Fruit fly (Drosophila melanogaster): ENCODE data around the gene CG17230.

Gene CG17230

dm6 chr3R:11421643-11422122 lies 15.9 kb upstream of the CG17230 start, which contains the start of the genes ninaG and Sptz:
Gene ninaG, minus strand, starts transcription at chr3R:11421693.
Gene Sptz, plus strand, starts transcription at chr3R:11422092.
- TF ChIP-seq CG9705 (GFP tag; optimal IDR thresholded peaks at IDR 0.05) (peak; percentile 78), sv (GFP tag; optimal IDR thresholded peaks at IDR 0.05) (peak; percentile 96), Dif (GFP tag; optimal IDR thresholded peaks at IDR 0.05; ENCODE audit: partially characterized antibody) (no peak), brk (GFP tag; optimal IDR thresholded peaks at IDR 0.05) (no peak), Hnf4 (GFP tag; optimal IDR thresholded peaks at IDR 0.05) (no peak), Dfd (GFP tag; optimal IDR thresholded peaks at IDR 0.05) (no peak), Vsx2 (GFP tag; optimal IDR thresholded peaks at IDR 0.05; ENCODE audit: partially characterized antibody) (no peak), Jra (GFP tag; optimal IDR thresholded peaks at IDR 0.05) (no peak), Hr78 (GFP tag; optimal IDR thresholded peaks at IDR 0.05) (no peak), Sp1 (GFP tag; optimal IDR thresholded peaks at IDR 0.05) (peak; percentile 89), usp (GFP tag; optimal IDR thresholded peaks at IDR 0.05) (no peak), dmrt93B (GFP tag; optimal IDR thresholded peaks at IDR 0.05) (peak; percentile 93), N (GFP tag; optimal IDR thresholded peaks at IDR 0.05) (no peak), fru (GFP tag; optimal IDR thresholded peaks at IDR 0.05) (peak; percentile 95), dsf (GFP tag; optimal IDR thresholded peaks at IDR 0.05; ENCODE audit: borderline replicate concordance) (no peak), Hr83 (GFP tag; optimal IDR thresholded peaks at IDR 0.05; ENCODE audit: poor library complexity, severe bottlenecking) (peak; percentile 71), Mio (GFP tag; optimal IDR thresholded peaks at IDR 0.05) (peak; percentile 72), woc (GFP tag; optimal IDR thresholded peaks at IDR 0.05) (peak; percentile 96), foxo (GFP tag; optimal IDR thresholded peaks at IDR 0.05) (peak; percentile 25 to 97), HLH106 (tag; optimal IDR thresholded peaks at IDR 0.05) (peak; percentile 93), sage (GFP tag; optimal IDR thresholded peaks at IDR 0.05) (no peak), GATAd (GFP tag; optimal IDR thresholded peaks at IDR 0.05) (peak; percentile 76), lola (GFP tag; optimal IDR thresholded peaks at IDR 0.05) (no peak), h (GFP tag; optimal IDR thresholded peaks at IDR 0.05) (peak; percentile 96), br (GFP tag; optimal IDR thresholded peaks at IDR 0.05) (peak; percentile 95), pan (optimal IDR thresholded peaks at IDR 0.05) (no peak), dl (GFP tag; optimal IDR thresholded peaks at IDR 0.05; ENCODE audit: insufficient read depth in 1 of 2, partially characterized antibody in 2 of 2) (no peak), CG32264 (GFP tag; optimal IDR thresholded peaks at IDR 0.05) (peak; percentile 66), OdsH (GFP tag; optimal IDR thresholded peaks at IDR 0.05) (peak; percentile 93), jim (GFP tag; optimal IDR thresholded peaks at IDR 0.05) (no peak), psq (GFP tag; optimal IDR thresholded peaks at IDR 0.05) (peak; percentile 86), tai (GFP tag; optimal IDR thresholded peaks at IDR 0.05) (no peak), ey (GFP tag; optimal IDR thresholded peaks at IDR 0.05) (peak; percentile 96), Rel (GFP tag; optimal IDR thresholded peaks at IDR 0.05) (no peak), Rel (tag; optimal IDR thresholded peaks at IDR 0.05) (no peak), Abd-B (GFP tag; optimal IDR thresholded peaks at IDR 0.05) (no peak), rgr (GFP tag; optimal IDR thresholded peaks at IDR 0.05) (peak; percentile 95), CrebA (GFP tag; optimal IDR thresholded peaks at IDR 0.05; ENCODE audit: borderline replicate concordance) (no peak), Myc (optimal IDR thresholded peaks at IDR 0.05) (peak; percentile 98)

dm6 chr3R:11429814-11430213 lies 7.8 kb upstream of the CG17230 start, which contains the start of gene Dtd:
Gene Dtd, plus strand, starts transcription at chr3R:11430061.
- TF ChIP-seq CG9705 (GFP tag; optimal IDR thresholded peaks at IDR 0.05), result no peak

dm6 chr3R:11430307-11430706 lies 7.3 kb upstream of the CG17230 start:
- no peak for TF ChIP-seq CG32264 (GFP tag; optimal IDR thresholded peaks at IDR 0.05)
- TF ChIP-seq Hr83 (GFP tag; optimal IDR thresholded peaks at IDR 0.05; ENCODE audit: poor library complexity, severe bottlenecking), result no peak
- no peak for TF ChIP-seq tai (GFP tag; optimal IDR thresholded peaks at IDR 0.05)
- no peak for TF ChIP-seq woc (GFP tag; optimal IDR thresholded peaks at IDR 0.05)
- TF ChIP-seq h (GFP tag; optimal IDR thresholded peaks at IDR 0.05), result no peak
- TF ChIP-seq br (GFP tag; optimal IDR thresholded peaks at IDR 0.05), result no peak
